Worm (Caenorhabditis elegans) whole organism, L4 larva: Measurements from ENCODE around the gene tofu-2.

Experiments used
- F10B5.3 ChIP-seq: sonication (generic microtip); optimal IDR thresholded peaks from 2 replicates; lab custom pipeline; 2016; ENCODE audit warnings: mild to moderate bottlenecking, missing genetic modification characterization, missing compliant biosample characterization
- F37D6.2 ChIP-seq: sonication (generic microtip); optimal IDR thresholded peaks from 2 replicates; lab custom pipeline; 2016; ENCODE audit warnings: mild to moderate bottlenecking, missing genetic modification characterization, missing compliant biosample characterization
- Y48G9A.11 ChIP-seq: fragments of 200-800 bp; sonication (Bioruptor generic); IDR thresholded peaks from 2 replicates; pipeline ENCODE4 v1.3.6; 2022; ENCODE audit warnings: missing genetic modification reagents, missing genetic modification characterization, missing compliant biosample characterization
- Y75B8A.6 ChIP-seq: fragments of 200-800 bp; sonication (Bioruptor generic); IDR thresholded peaks from 2 replicates; pipeline ENCODE4 v1.3.6; 2022; ENCODE audit warnings: missing genetic modification reagents, missing genetic modification characterization, missing compliant biosample characterization
- ZK546.5 ChIP-seq, 2 experiments: sonication (generic microtip); optimal IDR thresholded peaks; 2 replicates each; lab custom pipeline; 2017; ENCODE audit warnings: missing biosample characterization in 2 of 2, missing genetic modification characterization in 2 of 2
- aha-1 ChIP-seq: fragments of 150-350 bp; peaks from one replicate; lab custom pipeline; 2014; ENCODE audit warnings: missing biosample characterization, missing genetic modification characterization
- arid-1 ChIP-seq: fragments of 200-800 bp; sonication (Bioruptor generic); conservative IDR thresholded peaks from 2 replicates; pipeline ENCODE4 v1.3.6; 2022; ENCODE audit warnings: missing genetic modification reagents, missing genetic modification characterization, missing compliant biosample characterization
- attf-4 ChIP-seq: sonication (generic microtip); optimal IDR thresholded peaks from 3 replicates; lab custom pipeline; 2017; ENCODE audit warnings: missing biosample characterization, missing genetic modification characterization
- ceh-28 ChIP-seq: fragments of 150-350 bp; optimal IDR thresholded peaks from 2 replicates; lab custom pipeline; 2014; ENCODE audit warnings: missing biosample characterization, missing genetic modification reagents, missing genetic modification characterization
- ceh-44 ChIP-seq: fragments of 200-800 bp; sonication (Bioruptor generic); IDR thresholded peaks from 2 replicates; pipeline ENCODE4 v1.3.6; 2022; ENCODE audit warnings: missing genetic modification reagents, missing genetic modification characterization, missing compliant biosample characterization
- ceh-62 ChIP-seq: sonication (generic microtip); optimal IDR thresholded peaks from 2 replicates; lab custom pipeline; 2017; ENCODE audit warnings: missing biosample characterization, missing genetic modification characterization
- ces-1 ChIP-seq: fragments of 150-350 bp; sonication (generic microtip); optimal IDR thresholded peaks from 4 replicates; lab custom pipeline; 2014; ENCODE audit warnings: missing biosample characterization, missing genetic modification reagents, missing genetic modification characterization
- ctbp-1 ChIP-seq: fragments of 200-800 bp; sonication (Bioruptor generic); IDR thresholded peaks from 2 replicates; pipeline ENCODE4 v1.3.6; 2022; ENCODE audit warnings: missing genetic modification reagents, missing genetic modification characterization, missing compliant biosample characterization
- daf-16 ChIP-seq, 3 experiments: sonication (generic microtip); optimal IDR thresholded peaks; 2 replicates each; lab custom pipeline; 2016 to 2017; ENCODE audit warnings: missing genetic modification characterization in 3 of 3, missing genetic modification reagents in 3 of 3, mild to moderate bottlenecking in 2 of 3, missing compliant biosample characterization in 2 of 3, missing biosample characterization in 1 of 3, moderate library complexity in 1 of 3
- daf-19 ChIP-seq: fragments of 200-800 bp; sonication (Bioruptor generic); conservative IDR thresholded peaks from 2 replicates; pipeline ENCODE4 v1.3.6; 2022; ENCODE audit warnings: missing genetic modification characterization, missing compliant biosample characterization
- dmd-8 ChIP-seq: fragments of 200-800 bp; sonication (Bioruptor generic); IDR thresholded peaks from 2 replicates; pipeline ENCODE4 v1.3.6; 2022; ENCODE audit warnings: missing genetic modification characterization, missing compliant biosample characterization
- dmd-9 ChIP-seq: fragments of 200-800 bp; sonication (Bioruptor generic); IDR thresholded peaks from 2 replicates; pipeline ENCODE4 v1.3.6; 2022; ENCODE audit warnings: missing genetic modification reagents, missing genetic modification characterization, missing compliant biosample characterization
- dve-1 ChIP-seq: sonication (generic microtip); optimal IDR thresholded peaks from 2 replicates; lab custom pipeline; 2017; ENCODE audit warnings: antibody characterized with exemption, mild to moderate bottlenecking, missing genetic modification characterization, missing compliant biosample characterization; ENCODE audit not compliant: insufficient read depth
- egl-43 ChIP-seq: fragments of 200-800 bp; sonication (Bioruptor generic); IDR thresholded peaks from 2 replicates; pipeline ENCODE4 v1.3.6; 2022; ENCODE audit warnings: missing genetic modification reagents, missing genetic modification characterization, missing compliant biosample characterization
- hif-1 ChIP-seq, 2 experiments: sonication (generic microtip); optimal IDR thresholded peaks; 2 replicates each; lab custom pipeline; 2016 to 2017; ENCODE audit warnings: missing compliant biosample characterization in 2 of 2, missing genetic modification characterization in 2 of 2, missing genetic modification reagents in 2 of 2, missing genotype in 2 of 2, mild to moderate bottlenecking in 1 of 2
- hlh-11 ChIP-seq: fragments of 200-800 bp; sonication (Bioruptor generic); optimal IDR thresholded peaks from 2 replicates; lab custom pipeline; 2018; ENCODE audit warnings: mild to moderate bottlenecking, missing genetic modification characterization, missing compliant biosample characterization
- hlh-30 ChIP-seq: sonication (generic microtip); optimal IDR thresholded peaks from 2 replicates; lab custom pipeline; 2017; ENCODE audit warnings: antibody characterized with exemption, mild to moderate bottlenecking, missing genetic modification characterization, missing compliant biosample characterization; ENCODE audit not compliant: insufficient read depth
- lim-7 ChIP-seq: fragments of 200-800 bp; sonication (Bioruptor generic); IDR thresholded peaks from 2 replicates; pipeline ENCODE4 v1.3.6; 2022; ENCODE audit warnings: missing genetic modification characterization, missing compliant biosample characterization
- lin-15B ChIP-seq: fragments of 150-350 bp; sonication (generic microtip); optimal IDR thresholded peaks from 3 replicates; lab custom pipeline; 2014; ENCODE audit warnings: missing biosample characterization, missing genetic modification characterization
- lsy-2 ChIP-seq, 2 experiments: fragments of 150-350 bp in 1 of 2; sonication (generic microtip) in 1 of 2; optimal IDR thresholded peaks; 2 replicates each; lab custom pipeline; 2014 to 2017; ENCODE audit warnings: missing biosample characterization in 2 of 2, missing genetic modification characterization in 2 of 2
- madf-9 ChIP-seq: fragments of 200-800 bp; sonication (Bioruptor generic); conservative IDR thresholded peaks from 2 replicates; pipeline ENCODE4 v1.3.6; 2022; ENCODE audit warnings: missing genetic modification reagents, missing genetic modification characterization, missing compliant biosample characterization
- mdt-29 ChIP-seq: fragments of 200-800 bp; sonication (Bioruptor generic); IDR thresholded peaks from 2 replicates; pipeline ENCODE4 v1.3.6; 2022; ENCODE audit warnings: missing genetic modification reagents, missing genetic modification characterization, missing compliant biosample characterization
- mep-1 ChIP-seq: fragments of 150-350 bp; sonication (generic microtip); optimal IDR thresholded peaks from 3 replicates; lab custom pipeline; 2014; ENCODE audit warnings: missing biosample characterization, missing genetic modification characterization
- mes-2 ChIP-seq: sonication (generic microtip); optimal IDR thresholded peaks from 2 replicates; lab custom pipeline; 2016; ENCODE audit warnings: missing genotype, mild to moderate bottlenecking, missing genetic modification characterization, missing compliant biosample characterization; ENCODE audit not compliant: poor library complexity, severe bottlenecking
- mxl-2 ChIP-seq: fragments of 200-800 bp; sonication (Bioruptor generic); conservative IDR thresholded peaks from 2 replicates; pipeline ENCODE4 v1.3.6; 2022; ENCODE audit warnings: missing genetic modification reagents, missing genetic modification characterization, missing compliant biosample characterization
- mxl-3 ChIP-seq: fragments of 200-800 bp; sonication (Bioruptor generic); optimal IDR thresholded peaks from 2 replicates; lab custom pipeline; 2018; ENCODE audit warnings: mild to moderate bottlenecking, missing genetic modification characterization, missing compliant biosample characterization
- nhr-10 ChIP-seq: fragments of 150-350 bp; optimal IDR thresholded peaks from 2 replicates; lab custom pipeline; 2014; ENCODE audit warnings: missing biosample characterization, missing genetic modification characterization
- nhr-102 ChIP-seq: sonication (generic microtip); optimal IDR thresholded peaks from 2 replicates; lab custom pipeline; 2016; ENCODE audit warnings: mild to moderate bottlenecking, missing genetic modification characterization, moderate library complexity, missing compliant biosample characterization
- nhr-111 ChIP-seq: fragments of 200-800 bp; sonication (Bioruptor generic); optimal IDR thresholded peaks from 2 replicates; lab custom pipeline; 2018; ENCODE audit warnings: mild to moderate bottlenecking, missing genetic modification characterization, missing compliant biosample characterization
- nhr-28 ChIP-seq: fragments of 150-350 bp; optimal IDR thresholded peaks from 2 replicates; lab custom pipeline; 2014; ENCODE audit warnings: missing biosample characterization, missing genetic modification characterization
- nhr-41 ChIP-seq: fragments of 200-800 bp; sonication (Bioruptor generic); IDR thresholded peaks from 2 replicates; pipeline ENCODE4 v1.3.6; 2022; ENCODE audit warnings: missing genetic modification reagents, missing genetic modification characterization, missing compliant biosample characterization
- nhr-48 ChIP-seq: sonication (generic microtip); optimal IDR thresholded peaks from 2 replicates; lab custom pipeline; 2016; ENCODE audit warnings: mild to moderate bottlenecking, missing genetic modification characterization, missing compliant biosample characterization
- nhr-6 ChIP-seq: fragments of 150-350 bp; optimal IDR thresholded peaks from 2 replicates; lab custom pipeline; 2014; ENCODE audit warnings: missing biosample characterization, missing genetic modification characterization
- nhr-77 ChIP-seq: fragments of 150-350 bp; optimal IDR thresholded peaks from 2 replicates; lab custom pipeline; 2014; ENCODE audit warnings: missing biosample characterization, missing genetic modification characterization
- pha-4 ChIP-seq, 2 experiments: fragments of 150-350 bp in 1 of 2; fragments of 200-800 bp in 1 of 2; sonication (Bioruptor generic) in 1 of 2; IDR thresholded peaks in 1 of 2; optimal IDR thresholded peaks in 1 of 2; 2 replicates each; pipeline versions ENCODE4 v1.3.6 to Lab custom; 2014 to 2022; ENCODE audit warnings: missing genetic modification characterization in 2 of 2, missing genetic modification reagents in 2 of 2, missing biosample characterization in 1 of 2, missing compliant biosample characterization in 1 of 2
- saeg-2 ChIP-seq: fragments of 200-800 bp; sonication (Bioruptor generic); IDR thresholded peaks from 2 replicates; pipeline ENCODE4 v1.3.6; 2022; ENCODE audit warnings: missing genetic modification reagents, missing genetic modification characterization, missing compliant biosample characterization
- set-16 ChIP-seq: fragments of 200-800 bp; sonication (Bioruptor generic); IDR thresholded peaks from 2 replicates; pipeline ENCODE4 v1.3.6; 2022; ENCODE audit warnings: missing genetic modification reagents, missing genetic modification characterization, missing compliant biosample characterization
- skn-1 ChIP-seq: fragments of 150-350 bp; optimal IDR thresholded peaks from 2 replicates; lab custom pipeline; 2014; ENCODE audit warnings: missing biosample characterization, missing genetic modification characterization
- snpc-4 ChIP-seq: fragments of 150-350 bp; optimal IDR thresholded peaks from 2 replicates; lab custom pipeline; 2014; ENCODE audit warnings: missing biosample characterization, missing genetic modification characterization
- tag-97 ChIP-seq: fragments of 200-800 bp; sonication (Bioruptor generic); IDR thresholded peaks from 2 replicates; pipeline ENCODE4 v1.3.6; 2022; ENCODE audit warnings: missing genetic modification characterization, missing compliant biosample characterization
- tra-1 ChIP-seq: fragments of 200-800 bp; sonication (Bioruptor generic); IDR thresholded peaks from 2 replicates; pipeline ENCODE4 v1.3.6; 2022; ENCODE audit warnings: missing genetic modification reagents, missing genetic modification characterization, missing compliant biosample characterization
- unc-130 ChIP-seq: sonication (generic microtip); optimal IDR thresholded peaks from 2 replicates; lab custom pipeline; 2016; ENCODE audit warnings: missing genetic modification reagents, missing genetic modification characterization, missing compliant biosample characterization
- unc-62 ChIP-seq, 3 experiments: fragments of 150-350 bp in 1 of 3; sonication (generic microtip); optimal IDR thresholded peaks in 2 of 3; peaks in 1 of 3; 1 replicate in 1 of 3; 2 replicates in 2 of 3; lab custom pipeline; 2014 to 2017; ENCODE audit warnings: missing biosample characterization in 3 of 3, missing genetic modification characterization in 3 of 3, missing genetic modification reagents in 3 of 3, missing genotype in 1 of 3
- zfp-3 ChIP-seq: fragments of 200-800 bp; sonication (Bioruptor generic); conservative IDR thresholded peaks from 2 replicates; pipeline ENCODE4 v1.3.6; 2022; ENCODE audit warnings: missing genetic modification reagents, missing genetic modification characterization, missing compliant biosample characterization
- zip-2 ChIP-seq: fragments of 150-350 bp; optimal IDR thresholded peaks from 2 replicates; lab custom pipeline; 2014; ENCODE audit warnings: missing biosample characterization, missing genetic modification characterization

Gene tofu-2

ce11 chrV:7076161-7076560 is 25.1 kb upstream of the tofu-2 start:
- no peak for TF ChIP-seq set-16
- TF ChIP-seq hif-1 (tag; optimal IDR thresholded peaks at IDR 0.05; lab: Kevin White, UChicago), result peak in 1 of 2 experiments; percentile 25
- no peak for TF ChIP-seq mxl-2 (GFP tag; lab: Robert Waterston, UW)
- no peak for TF ChIP-seq mep-1
- TF ChIP-seq nhr-10 (tag; lab: Kevin White, UChicago), result no peak
- peak; percentile 98 for TF ChIP-seq nhr-28
- TF ChIP-seq dve-1 (tag; lab: Kevin White, UChicago), result peak; percentile 60
- no peak for TF ChIP-seq daf-16 (GFP tag; optimal IDR thresholded peaks at IDR 0.05; lab: Kevin White, UChicago)
- peak; percentile 87 for TF ChIP-seq daf-16 (tag; optimal IDR thresholded peaks at IDR 0.05; lab: Kevin White, UChicago)
- TF ChIP-seq nhr-77, result peak; percentile 33
- no peak for TF ChIP-seq daf-19 (GFP tag; lab: Robert Waterston, UW)
- TF ChIP-seq nhr-111 (GFP tag; lab: Kevin White, UChicago), result no peak
- TF ChIP-seq lim-7, result no peak
- TF ChIP-seq F37D6.2 (tag; lab: Kevin White, UChicago), result no peak
- TF ChIP-seq nhr-48 (tag; lab: Kevin White, UChicago), result no peak
- no peak for TF ChIP-seq F10B5.3
- no peak for TF ChIP-seq dmd-9 (GFP tag; lab: Robert Waterston, UW)
- no peak for TF ChIP-seq ces-1 (GFP tag; lab: Kevin White, UChicago)
- no peak for TF ChIP-seq tag-97
- no peak for TF ChIP-seq skn-1 (tag; lab: Kevin White, UChicago)
- no peak for TF ChIP-seq mdt-29
- TF ChIP-seq egl-43, result no peak
- TF ChIP-seq Y75B8A.6 (GFP tag; lab: Robert Waterston, UW), result no peak
- TF ChIP-seq tra-1 (GFP tag; lab: Robert Waterston, UW), result peak; percentile 22; the same call in 1 of the 2 replicates
- peak in 1 of 2 experiments; percentile 26 for TF ChIP-seq unc-62 (GFP tag; optimal IDR thresholded peaks at IDR 0.05 in 1 of 2; lab: Kevin White, UChicago)
- no peak for TF ChIP-seq unc-62 (tag; optimal IDR thresholded peaks at IDR 0.05; lab: Kevin White, UChicago)
- TF ChIP-seq arid-1 (GFP tag; lab: Robert Waterston, UW), result no peak
- peak; percentile 91 for TF ChIP-seq aha-1 (tag; lab: Kevin White, UChicago)
- no peak for TF ChIP-seq dmd-8 (GFP tag; lab: Robert Waterston, UW)
- peak; percentile 34 for TF ChIP-seq hlh-30 (tag; lab: Kevin White, UChicago)
- no peak for TF ChIP-seq madf-9 (GFP tag; lab: Robert Waterston, UW)
- no peak for TF ChIP-seq unc-130 (GFP tag; lab: Kevin White, UChicago)
- TF ChIP-seq lin-15B (tag; lab: Kevin White, UChicago), result no peak
- TF ChIP-seq attf-4 (tag; lab: Kevin White, UChicago), result no peak
- peak; percentile 41 for TF ChIP-seq mes-2
- TF ChIP-seq snpc-4 (tag; lab: Kevin White, UChicago), result no peak
- peak; percentile 20 for TF ChIP-seq hlh-11 (tag; lab: Kevin White, UChicago)
- TF ChIP-seq ceh-28 (tag; lab: Kevin White, UChicago), result no peak
- TF ChIP-seq zfp-3 (GFP tag; lab: Robert Waterston, UW), result no peak
- no peak for TF ChIP-seq mxl-3 (GFP tag; lab: Kevin White, UChicago)

DNA sequence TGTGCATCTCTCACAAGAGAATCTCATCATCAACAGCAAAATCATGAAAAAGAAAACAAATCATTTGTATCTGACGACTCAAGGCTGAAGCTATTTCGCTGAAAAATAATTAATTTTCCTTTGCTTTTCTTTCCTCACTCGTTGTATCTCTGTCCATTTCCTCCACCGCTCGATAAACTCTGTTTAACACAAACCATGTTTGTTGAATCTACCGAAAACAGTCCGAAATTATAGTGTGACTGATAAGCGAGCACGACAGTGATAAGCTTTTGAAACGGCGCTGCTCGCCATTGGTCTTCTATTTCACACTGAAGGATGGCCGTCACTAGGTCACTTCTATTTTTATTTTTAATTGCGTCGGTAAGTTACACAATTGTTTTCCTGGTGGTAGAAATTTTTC is 24.6 kb upstream of the tofu-2 start, which contains the start of gene npa-1:
Gene npa-1 (plus strand): TSS at position 142 of the 400 bp plus-strand sequence.
- TF ChIP-seq F37D6.2 (tag; lab: Kevin White, UChicago) (no peak), saeg-2 (GFP tag; lab: Robert Waterston, UW) (no peak), mdt-29 (no peak), ctbp-1 (GFP tag; lab: Robert Waterston, UW) (no peak), nhr-102 (peak; percentile 5), zip-2 (tag; lab: Kevin White, UChicago) (no peak), ceh-62 (tag; lab: Kevin White, UChicago) (no peak), lsy-2 (tag; optimal IDR thresholded peaks at IDR 0.05; lab: Kevin White, UChicago) (no peak), skn-1 (tag; lab: Kevin White, UChicago) (no peak), ceh-28 (tag; lab: Kevin White, UChicago) (no peak), set-16 (no peak), nhr-77 (peak; percentile 13), mes-2 (peak; percentile 18), pha-4 (GFP tag; IDR thresholded peaks at IDR 0.05; lab: Robert Waterston, UW) (no peak), pha-4 (tag; optimal IDR thresholded peaks at IDR 0.05; lab: Kevin White, UChicago) (no peak), ceh-44 (GFP tag; lab: Robert Waterston, UW) (no peak), Y48G9A.11 (GFP tag; lab: Robert Waterston, UW) (no peak), ZK546.5 (tag; optimal IDR thresholded peaks at IDR 0.05; lab: Kevin White, UChicago) (no peak), nhr-6 (tag; lab: Kevin White, UChicago) (no peak), nhr-41 (no peak)
